Worm (Caenorhabditis elegans) whole organism, L4 larva: Measurements from ENCODE around the gene hmg-5.

Experiments
- ceh-32 ChIP-seq: sonication (generic microtip); optimal IDR thresholded peaks from 2 replicates; lab custom pipeline; 2016; ENCODE audit warnings: mild to moderate bottlenecking, missing genetic modification characterization, missing compliant biosample characterization; ENCODE audit not compliant: poor library complexity
- daf-19 ChIP-seq: fragments of 200-800 bp; sonication (Bioruptor generic); conservative IDR thresholded peaks from 2 replicates; pipeline ENCODE4 v1.3.6; 2022; ENCODE audit warnings: missing genetic modification characterization, missing compliant biosample characterization
- egl-27 ChIP-seq: sonication (generic microtip); optimal IDR thresholded peaks from 3 replicates; lab custom pipeline; 2017; ENCODE audit warnings: missing biosample characterization, missing genetic modification reagents, missing genetic modification characterization
- fos-1 ChIP-seq: fragments of 150-350 bp; optimal IDR thresholded peaks from 2 replicates; lab custom pipeline; 2014; ENCODE audit warnings: missing biosample characterization, missing genetic modification characterization
- jun-1 ChIP-seq: fragments of 150-350 bp; optimal IDR thresholded peaks from 2 replicates; lab custom pipeline; 2014; ENCODE audit warnings: missing biosample characterization, missing genetic modification reagents, missing genetic modification characterization
- lin-39 ChIP-seq: fragments of 150-350 bp; optimal IDR thresholded peaks from 2 replicates; lab custom pipeline; 2014; ENCODE audit warnings: missing biosample characterization, missing genetic modification reagents, missing genetic modification characterization
- mdl-1 ChIP-seq, 2 experiments: fragments of 150-350 bp in 1 of 2; sonication (generic microtip) in 1 of 2; optimal IDR thresholded peaks; 2 replicates each; lab custom pipeline; 2014 to 2017; ENCODE audit warnings: missing biosample characterization in 2 of 2, missing genetic modification characterization in 2 of 2
- nhr-77 ChIP-seq: fragments of 150-350 bp; optimal IDR thresholded peaks from 2 replicates; lab custom pipeline; 2014; ENCODE audit warnings: missing biosample characterization, missing genetic modification characterization
- snpc-4 ChIP-seq: fragments of 150-350 bp; optimal IDR thresholded peaks from 2 replicates; lab custom pipeline; 2014; ENCODE audit warnings: missing biosample characterization, missing genetic modification characterization

DNA sequence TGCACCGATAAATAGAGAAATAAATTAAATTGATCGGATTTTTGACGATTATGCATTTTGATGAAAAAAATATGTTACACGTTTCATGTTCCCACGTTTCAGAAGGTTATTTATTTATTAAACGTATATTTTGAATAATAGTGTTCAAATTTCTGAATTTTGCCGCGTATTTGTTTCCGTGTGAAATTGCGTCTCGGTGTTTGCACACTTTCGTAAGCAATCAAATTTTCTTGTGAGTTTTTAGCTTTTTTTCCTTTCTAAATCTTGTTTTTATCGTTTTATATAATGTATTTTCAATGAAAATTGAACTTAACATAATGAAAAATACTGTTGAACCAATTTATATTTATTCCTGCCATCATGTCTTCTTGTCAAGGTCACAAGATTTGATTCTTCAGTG lies 13.5 kb downstream of the hmg-5 start, which contains the start of gene F45E4.6:
- TF ChIP-seq daf-19 (GFP tag; lab: Robert Waterston, UW) (no peak), nhr-77 (tag; lab: Kevin White, UChicago) (no peak), snpc-4 (tag; lab: Kevin White, UChicago) (no peak), mdl-1 (tag; optimal IDR thresholded peaks at IDR 0.05; lab: Kevin White, UChicago) (no peak), jun-1 (no peak), lin-39 (no peak), fos-1 (no peak), egl-27 (tag; lab: Kevin White, UChicago) (no peak), ceh-32 (no peak)
